ENCODE assay signal across 1 worm cellular context in the genomic region with DNA sequence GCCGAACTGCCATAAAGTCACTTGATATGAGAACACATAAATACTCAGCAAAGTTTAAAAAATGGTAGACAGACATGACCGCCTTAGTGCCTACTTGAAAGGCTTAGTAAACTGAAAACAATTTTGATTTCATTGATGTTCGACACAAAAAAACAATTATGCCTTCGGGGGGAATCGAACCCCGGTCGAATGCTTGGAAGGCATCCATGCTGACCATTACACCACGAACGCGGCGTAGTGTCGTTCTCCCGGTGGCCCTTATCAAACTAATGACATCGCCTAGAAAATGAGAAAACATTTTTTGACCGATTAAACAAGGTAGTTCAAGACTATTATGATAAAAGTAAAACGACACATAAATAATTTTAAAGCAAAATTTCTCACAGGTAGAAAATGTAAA.
TF ChIP-seq lines count a peak whose summit lies in the region.

No protein-coding gene starts in this region.

TF ChIP-seq in whole organism, L1 larva, 84 proteins besides CTCF, POLR2A, EP300 and RAD21 (continued from another document):
- TF ChIP-seq elt-3 (tag; optimal IDR thresholded peaks at IDR 0.05; lab: Kevin White, UChicago) (no peak), nhr-77 (tag; optimal IDR thresholded peaks at IDR 0.05; lab: Kevin White, UChicago) (peak; percentile 17), mep-1 (tag; optimal IDR thresholded peaks at IDR 0.05; lab: Kevin White, UChicago) (no peak), unc-30 (tag; optimal IDR thresholded peaks at IDR 0.05; lab: Kevin White, UChicago) (no peak), dsc-1 (tag; optimal IDR thresholded peaks at IDR 0.05; lab: Kevin White, UChicago) (peak; percentile 29), irx-1 (tag; optimal IDR thresholded peaks at IDR 0.05; lab: Kevin White, UChicago) (no peak), nhr-71 (tag; optimal IDR thresholded peaks at IDR 0.05; lab: Kevin White, UChicago) (no peak), blmp-1 (tag; optimal IDR thresholded peaks at IDR 0.05; lab: Kevin White, UChicago) (peak; percentile 14), lin-13 (GFP tag; optimal IDR thresholded peaks at IDR 0.05; lab: Kevin White, UChicago) (peak; percentile 12), egl-13 (tag; optimal IDR thresholded peaks at IDR 0.05; lab: Kevin White, UChicago) (no peak), xbp-1 (tag; optimal IDR thresholded peaks at IDR 0.05; lab: Kevin White, UChicago) (no peak), pag-3 (tag; optimal IDR thresholded peaks at IDR 0.05; lab: Kevin White, UChicago; ENCODE audit: borderline replicate concordance, insufficient read depth) (no peak), vab-15 (tag; optimal IDR thresholded peaks at IDR 0.05; lab: Kevin White, UChicago) (no peak), unc-98 (GFP tag; IDR thresholded peaks at IDR 0.05; lab: Robert Waterston, UW) (no peak), nhr-28 (tag; optimal IDR thresholded peaks at IDR 0.05; lab: Kevin White, UChicago) (no peak), jun-1 (tag; optimal IDR thresholded peaks at IDR 0.05; lab: Kevin White, UChicago) (no peak), ces-1 (GFP tag; optimal IDR thresholded peaks at IDR 0.05; lab: Kevin White, UChicago) (no peak), egl-27 (tag; optimal IDR thresholded peaks at IDR 0.05; lab: Kevin White, UChicago) (no peak), snu-23 (GFP tag; optimal IDR thresholded peaks at IDR 0.05; lab: Kevin White, UChicago) (peak; percentile 69), ceh-88 (GFP tag; IDR thresholded peaks at IDR 0.05; lab: Robert Waterston, UW) (no peak), lin-35 (GFP tag; optimal IDR thresholded peaks at IDR 0.05; lab: Kevin White, UChicago) (peak in 1 of 2 experiments; percentile 73), Y116A8C.19 (tag; optimal IDR thresholded peaks at IDR 0.05; lab: Kevin White, UChicago; ENCODE audit: borderline replicate concordance) (no peak), ets-5 (GFP tag; IDR thresholded peaks at IDR 0.05; lab: Robert Waterston, UW) (no peak), nhr-11 (tag; optimal IDR thresholded peaks at IDR 0.05; lab: Kevin White, UChicago) (no peak), ama-1 (optimal IDR thresholded peaks at IDR 0.05; lab: Kevin White, UChicago) (no peak), fkh-4 (tag; optimal IDR thresholded peaks at IDR 0.05; lab: Kevin White, UChicago; ENCODE audit: borderline replicate concordance) (no peak), nhr-76 (tag; optimal IDR thresholded peaks at IDR 0.05; lab: Kevin White, UChicago) (no peak), skn-1 (tag; optimal IDR thresholded peaks at IDR 0.05; lab: Kevin White, UChicago) (no peak), ceh-90 (tag; optimal IDR thresholded peaks at IDR 0.05; lab: Kevin White, UChicago) (no peak), nhr-20 (tag; optimal IDR thresholded peaks at IDR 0.05; lab: Kevin White, UChicago) (peak; percentile 35), mab-9 (GFP tag; IDR thresholded peaks at IDR 0.05; lab: Robert Waterston, UW) (no peak), fos-1 (tag; optimal IDR thresholded peaks at IDR 0.05; lab: Kevin White, UChicago) (no peak), nhr-90 (tag; optimal IDR thresholded peaks at IDR 0.05; lab: Kevin White, UChicago; ENCODE audit: poor library complexity) (peak; percentile 36), aly-2 (tag; optimal IDR thresholded peaks at IDR 0.05; lab: Kevin White, UChicago) (no peak), pqm-1 (tag; optimal IDR thresholded peaks at IDR 0.05; lab: Kevin White, UChicago) (no peak), rnt-1 (tag; optimal IDR thresholded peaks at IDR 0.05; lab: Kevin White, UChicago) (no peak), nhr-85 (tag; lab: Kevin White, UChicago) (no peak), lin-14 (GFP tag; optimal IDR thresholded peaks at IDR 0.05; lab: Kevin White, UChicago) (no peak), efl-3 (GFP tag; optimal IDR thresholded peaks at IDR 0.05; lab: Kevin White, UChicago) (no peak), tlp-1 (tag; optimal IDR thresholded peaks at IDR 0.05; lab: Kevin White, UChicago) (no peak), unc-86 (tag; optimal IDR thresholded peaks at IDR 0.05; lab: Kevin White, UChicago) (no peak), sox-4 (tag; optimal IDR thresholded peaks at IDR 0.05; lab: Kevin White, UChicago) (no peak), aha-1 (tag; optimal IDR thresholded peaks at IDR 0.05; lab: Kevin White, UChicago) (no peak), ztf-11 (tag; optimal IDR thresholded peaks at IDR 0.05; lab: Kevin White, UChicago) (no peak), C04F5.9 (tag; optimal IDR thresholded peaks at IDR 0.05; lab: Kevin White, UChicago) (no peak), nhr-47 (tag; optimal IDR thresholded peaks at IDR 0.05; lab: Kevin White, UChicago) (peak; percentile 22), mef-2 (tag; optimal IDR thresholded peaks at IDR 0.05; lab: Kevin White, UChicago) (no peak), C16A3.4 (tag; optimal IDR thresholded peaks at IDR 0.05; lab: Kevin White, UChicago) (peak; percentile 47), ceh-63 (GFP tag; optimal IDR thresholded peaks at IDR 0.05; lab: Kevin White, UChicago) (no peak), sup-37 (GFP tag; optimal IDR thresholded peaks at IDR 0.05; lab: Kevin White, UChicago) (no peak), nhr-19 (GFP tag; conservative IDR thresholded peaks at IDR 0.05; lab: Robert Waterston, UW) (peak; percentile 32; the same call in 1 of the 2 replicates), unc-62 (GFP tag; optimal IDR thresholded peaks at IDR 0.05; lab: Kevin White, UChicago) (no peak), mdl-1 (tag; optimal IDR thresholded peaks at IDR 0.05; lab: Kevin White, UChicago) (peak in 1 of 2 experiments; percentile 6), lin-39 (tag; optimal IDR thresholded peaks at IDR 0.05; lab: Kevin White, UChicago) (no peak), ztf-4 (tag; optimal IDR thresholded peaks at IDR 0.05; lab: Kevin White, UChicago) (no peak), lin-15B (tag; optimal IDR thresholded peaks at IDR 0.05; lab: Kevin White, UChicago) (no peak), fkh-8 (tag; optimal IDR thresholded peaks at IDR 0.05; lab: Kevin White, UChicago) (no peak), hlh-4 (tag; optimal IDR thresholded peaks at IDR 0.05; lab: Kevin White, UChicago) (no peak), lsy-2 (tag; optimal IDR thresholded peaks at IDR 0.05; lab: Kevin White, UChicago) (peak in 1 of 2 experiments; percentile 58), isw-1 (GFP tag; IDR thresholded peaks at IDR 0.05; lab: Robert Waterston, UW) (no peak), grh-1 (GFP tag; IDR thresholded peaks at IDR 0.05; lab: Robert Waterston, UW) (no peak), sptf-1 (tag; optimal IDR thresholded peaks at IDR 0.05; lab: Kevin White, UChicago) (no peak), zag-1 (tag; optimal IDR thresholded peaks at IDR 0.05; lab: Kevin White, UChicago) (no peak), alr-1 (tag; optimal IDR thresholded peaks at IDR 0.05; lab: Kevin White, UChicago; ENCODE audit: borderline replicate concordance) (no peak), unc-130 (tag; optimal IDR thresholded peaks at IDR 0.05; lab: Kevin White, UChicago) (no peak), tbx-2 (tag; optimal IDR thresholded peaks at IDR 0.05; lab: Kevin White, UChicago) (no peak), nhr-84 (tag; optimal IDR thresholded peaks at IDR 0.05; lab: Kevin White, UChicago) (no peak), swsn-7 (tag; optimal IDR thresholded peaks at IDR 0.05; lab: Kevin White, UChicago) (no peak)
